Fruit fly (Drosophila melanogaster) whole organism, pupa: Measurements from ENCODE around the gene CG31650.
A peak's percentile ranks its signal among the peaks of the same experiment; 100 is the strongest.

ENCODE experiments used
- CG10348 ChIP-seq: fragments of 200-800 bp; sonication (Bioruptor generic); IDR thresholded peaks from 2 replicates; pipeline ENCODE4 v1.3.6; 2022; ENCODE audit warnings: missing biosample characterization, missing genetic modification characterization
- CG12605 ChIP-seq: fragments of 200-800 bp; sonication (Bioruptor generic); IDR thresholded peaks from 2 replicates; pipeline ENCODE4 v1.3.6; 2022; ENCODE audit warnings: missing biosample characterization, missing genetic modification characterization
- CG13204 ChIP-seq: fragments of 200-800 bp; sonication (Bioruptor generic); optimal IDR thresholded peaks from 2 replicates; lab custom pipeline; 2018; ENCODE audit warnings: missing biosample characterization, mild to moderate bottlenecking, missing genetic modification characterization, moderate library complexity
- CG14655 ChIP-seq: fragments of 200-800 bp; sonication (Bioruptor generic); optimal IDR thresholded peaks from 3 replicates; lab custom pipeline; 2017; ENCODE audit warnings: mild to moderate bottlenecking, missing biosample characterization, missing genetic modification reagents, missing genetic modification characterization
- CG15710 ChIP-seq: fragments of 200-800 bp; sonication (Bioruptor generic); optimal IDR thresholded peaks from 2 replicates; lab custom pipeline; 2018; ENCODE audit warnings: missing biosample characterization, mild to moderate bottlenecking, missing genetic modification characterization, moderate library complexity
- CG17806 ChIP-seq: fragments of 200-800 bp; sonication (Bioruptor generic); optimal IDR thresholded peaks from 2 replicates; lab custom pipeline; 2018; ENCODE audit warnings: missing biosample characterization, mild to moderate bottlenecking, missing genetic modification characterization, moderate library complexity
- CG32121 ChIP-seq: fragments of 200-800 bp; sonication (Bioruptor generic); IDR thresholded peaks from 2 replicates; pipeline ENCODE4 v1.3.6; 2022; ENCODE audit warnings: missing biosample characterization, missing genetic modification characterization
- CG34367 ChIP-seq: fragments of 200-800 bp; sonication (Bioruptor generic); optimal IDR thresholded peaks from 2 replicates; lab custom pipeline; 2018; ENCODE audit warnings: missing biosample characterization, mild to moderate bottlenecking, missing genetic modification characterization
- CG4496 ChIP-seq: fragments of 200-800 bp; sonication (Bioruptor generic); IDR thresholded peaks from 3 replicates; pipeline ENCODE4 v1.3.6; 2022; ENCODE audit warnings: missing biosample characterization, missing genetic modification characterization
- CG8159 ChIP-seq: fragments of 200-800 bp; sonication (Bioruptor generic); optimal IDR thresholded peaks from 3 replicates; lab custom pipeline; 2018; ENCODE audit warnings: missing biosample characterization, mild to moderate bottlenecking, missing genetic modification characterization, moderate library complexity
- CG8301 ChIP-seq: fragments of 200-800 bp; sonication (Bioruptor generic); optimal IDR thresholded peaks from 2 replicates; lab custom pipeline; 2018; ENCODE audit warnings: missing biosample characterization, mild to moderate bottlenecking, missing genetic modification characterization
- CG9948 ChIP-seq: fragments of 200-800 bp; sonication (Bioruptor generic); optimal IDR thresholded peaks from 2 replicates; lab custom pipeline; 2018; ENCODE audit warnings: missing biosample characterization, mild to moderate bottlenecking, missing genetic modification characterization, moderate library complexity
- D1 ChIP-seq: fragments of 200-800 bp; sonication (Bioruptor generic); optimal IDR thresholded peaks from 2 replicates; lab custom pipeline; 2018; ENCODE audit warnings: missing biosample characterization, mild to moderate bottlenecking, missing genetic modification characterization, moderate library complexity
- EcR ChIP-seq: fragments of 200-800 bp; sonication (Bioruptor generic); optimal IDR thresholded peaks from 3 replicates; lab custom pipeline; 2019; ENCODE audit warnings: missing biosample characterization, missing genetic modification characterization, mild to moderate bottlenecking, moderate library complexity, missing genetic modification reagents
- Ets98B ChIP-seq: fragments of 200-800 bp; sonication (Bioruptor generic); IDR thresholded peaks from 2 replicates; pipeline ENCODE4 v1.3.6; 2022; ENCODE audit warnings: missing biosample characterization, missing genetic modification characterization
- Pif1A ChIP-seq: fragments of 200-800 bp; sonication (Bioruptor generic); optimal IDR thresholded peaks from 3 replicates; lab custom pipeline; 2016; ENCODE audit warnings: missing biosample characterization, missing genetic modification characterization
- Pif1B ChIP-seq: fragments of 200-800 bp; sonication (Bioruptor generic); optimal IDR thresholded peaks from 3 replicates; lab custom pipeline; 2016; ENCODE audit warnings: missing biosample characterization, missing genetic modification characterization
- Snoo ChIP-seq: fragments of 200-800 bp; sonication (Bioruptor generic); optimal IDR thresholded peaks from 3 replicates; lab custom pipeline; 2017; ENCODE audit warnings: missing biosample characterization, mild to moderate bottlenecking, missing genetic modification characterization, inconsistent platforms
- fd96Ca ChIP-seq: fragments of 200-800 bp; sonication (Bioruptor generic); IDR thresholded peaks from 3 replicates; pipeline ENCODE4 v1.3.6; 2022; ENCODE audit warnings: missing biosample characterization, missing genetic modification characterization
- gl ChIP-seq: fragments of 200-800 bp; sonication (Bioruptor generic); optimal IDR thresholded peaks from 2 replicates; lab custom pipeline; 2018; ENCODE audit warnings: missing biosample characterization, mild to moderate bottlenecking, missing genetic modification characterization
- rn ChIP-seq: fragments of 200-800 bp; sonication (Bioruptor generic); IDR thresholded peaks from 2 replicates; pipeline ENCODE4 v1.3.6; 2022; ENCODE audit warnings: missing biosample characterization, missing genetic modification characterization

CG31650 gene

dm6 chr2L:5030535-5030934 lies 14.0 kb downstream of the CG31650 start:
- TF ChIP-seq CG8301 (tag; lab: Kevin White, UChicago) (no peak), CG10348 (no peak), Pif1A (no peak), fd96Ca (GFP tag; lab: Robert Waterston, UW) (no peak), EcR (GFP tag; lab: Kevin White, UChicago) (no peak), CG14655 (GFP tag; lab: Kevin White, UChicago) (no peak), Ets98B (GFP tag; lab: Robert Waterston, UW) (no peak), CG12605 (no peak), CG17806 (tag; lab: Kevin White, UChicago) (no peak)

- TF ChIP-seq CG9948 (tag; lab: Kevin White, UChicago) (no peak), CG14655 (GFP tag; lab: Kevin White, UChicago) (no peak), CG10348 (no peak), EcR (GFP tag; lab: Kevin White, UChicago) (no peak), fd96Ca (GFP tag; lab: Robert Waterston, UW) (no peak), CG4496 (GFP tag; lab: Robert Waterston, UW) (no peak), Snoo (tag; lab: Kevin White, UChicago) (no peak), Pif1A (no peak), gl (tag; lab: Kevin White, UChicago) (no peak), CG17806 (tag; lab: Kevin White, UChicago) (no peak), CG8301 (tag; lab: Kevin White, UChicago) (no peak), CG12605 (no peak), CG15710 (tag; lab: Kevin White, UChicago) (no peak)
Measured at dm6 chr2L:5029809-5030108, 14.8 kb downstream of the CG31650 start.

- TF ChIP-seq CG10348 = no peak
- no peak for TF ChIP-seq CG34367 (tag; lab: Kevin White, UChicago)
Measured at dm6 chr2L:5029049-5029808, 15.3 kb downstream of the CG31650 start, which contains the start of gene Col4a1. Col4a1 (plus strand) TSS chr2L:5029609.

- TF ChIP-seq CG13204 (GFP tag; lab: Kevin White, UChicago) (no peak), gl (tag; lab: Kevin White, UChicago) (no peak), CG34367 (tag; lab: Kevin White, UChicago) (no peak), CG8159 (tag; lab: Kevin White, UChicago) (no peak), CG12605 (no peak), Ets98B (GFP tag; lab: Robert Waterston, UW) (no peak), fd96Ca (GFP tag; lab: Robert Waterston, UW) (no peak)
Measured at dm6 chr2L:5028091-5028490, 16.4 kb downstream of the CG31650 start, which contains the start of gene vkg. vkg (minus strand) TSS chr2L:5028191.

- 0 out of 3 replicates have a peak, but pooled peaks have one; percentile 32 for TF ChIP-seq fd96Ca (GFP tag; lab: Robert Waterston, UW)
- no peak for TF ChIP-seq EcR (GFP tag; lab: Kevin White, UChicago)
- peak; percentile 11; the same call in 1 of the 2 replicates for TF ChIP-seq CG32121
- TF ChIP-seq rn (GFP tag; lab: Robert Waterston, UW) = no peak
Measured at dm6 chr2L:5027321-5028069, 17.0 kb downstream of the CG31650 start.

- TF ChIP-seq CG8159 (tag; lab: Kevin White, UChicago) (no peak), CG32121 (no peak), D1 (tag; lab: Kevin White, UChicago) (no peak), CG17806 (tag; lab: Kevin White, UChicago) (no peak), CG34367 (tag; lab: Kevin White, UChicago) (no peak), EcR (GFP tag; lab: Kevin White, UChicago) (no peak), Pif1B (GFP tag; lab: Kevin White, UChicago) (no peak), gl (tag; lab: Kevin White, UChicago) (no peak), CG12605 (no peak), Snoo (tag; lab: Kevin White, UChicago) (no peak), Ets98B (GFP tag; lab: Robert Waterston, UW) (no peak), CG10348 (no peak), CG9948 (tag; lab: Kevin White, UChicago) (no peak), rn (GFP tag; lab: Robert Waterston, UW) (no peak), CG8301 (tag; lab: Kevin White, UChicago) (no peak), Pif1A (no peak), CG14655 (GFP tag; lab: Kevin White, UChicago) (no peak), CG13204 (GFP tag; lab: Kevin White, UChicago) (no peak), CG15710 (tag; lab: Kevin White, UChicago) (no peak)
Measured at dm6 chr2L:5025557-5025956, 19.0 kb downstream of the CG31650 start.
